Fruit fly (Drosophila melanogaster) whole organism, adult: Measurements from ENCODE around the gene OtopLa.

ENCODE experiments used
- CG14711 ChIP-seq: fragments of 200-800 bp; sonication (Bioruptor generic); optimal IDR thresholded peaks from 2 replicates; lab custom pipeline; 2018; ENCODE audit warnings: missing biosample characterization, mild to moderate bottlenecking, missing genetic modification characterization, moderate library complexity
- CG33017 ChIP-seq: fragments of 200-800 bp; sonication (Bioruptor generic); optimal IDR thresholded peaks from 2 replicates; lab custom pipeline; 2018; ENCODE audit warnings: missing biosample characterization, mild to moderate bottlenecking, missing genetic modification characterization, moderate library complexity
- Hr96 ChIP-seq: fragments of 200-800 bp; sonication (Bioruptor generic); optimal IDR thresholded peaks from 2 replicates; lab custom pipeline; 2016; ENCODE audit warnings: missing biosample characterization, missing genetic modification characterization
- tj ChIP-seq: fragments of 200-800 bp; sonication (Bioruptor generic); optimal IDR thresholded peaks from 3 replicates; lab custom pipeline; 2017; ENCODE audit warnings: missing biosample characterization, mild to moderate bottlenecking, missing genetic modification characterization, moderate library complexity

DNA sequence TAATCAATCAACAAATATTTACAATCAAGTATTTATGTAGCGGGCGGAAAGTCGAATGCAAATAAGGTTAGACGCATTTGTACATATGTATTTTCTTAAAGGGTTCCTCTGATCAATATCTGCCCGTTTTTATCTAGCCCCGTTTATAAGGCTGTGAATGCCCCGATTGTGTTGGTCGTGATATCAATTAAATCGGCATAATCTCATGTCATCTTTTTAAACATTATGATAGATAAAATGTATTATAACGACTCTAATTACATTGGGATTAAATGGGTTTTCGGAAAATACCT, 29.8 kb upstream of the OtopLa start:
- TF ChIP-seq Hr96 (GFP tag; lab: Kevin White, UChicago) (no peak), CG14711 (tag; lab: Kevin White, UChicago) (no peak), CG33017 (no peak), tj (GFP tag; lab: Kevin White, UChicago) (no peak)
